Fruit fly (Drosophila melanogaster) whole organism, embryonic: ENCODE measurements around the gene CG44405.

Source experiments
- Bdp1 ChIP-seq: fragments of 200-800 bp; sonication (Bioruptor generic); optimal IDR thresholded peaks from 3 replicates; lab custom pipeline; 2016; ENCODE audit warnings: missing biosample characterization, missing genetic modification characterization
- CG11696 ChIP-seq: fragments of 200-800 bp; sonication (Bioruptor generic); IDR thresholded peaks from 2 replicates; pipeline ENCODE4 v1.3.6; 2022; ENCODE audit warnings: missing biosample characterization, missing genetic modification characterization
- CG1233 ChIP-seq: fragments of 200-800 bp; sonication (Bioruptor generic); optimal IDR thresholded peaks from 4 replicates; lab custom pipeline; 2018; ENCODE audit warnings: missing biosample characterization, mild to moderate bottlenecking, missing genetic modification characterization
- CG15514 ChIP-seq: fragments of 200-800 bp; sonication (Bioruptor generic); optimal IDR thresholded peaks from 3 replicates; lab custom pipeline; 2017; ENCODE audit warnings: missing biosample characterization, missing genetic modification characterization, mild to moderate bottlenecking, moderate library complexity, missing genetic modification reagents
- CG16815 ChIP-seq: fragments of 200-800 bp; sonication (Bioruptor generic); optimal IDR thresholded peaks from 3 replicates; lab custom pipeline; 2017; ENCODE audit warnings: missing biosample characterization, mild to moderate bottlenecking, missing genetic modification characterization
- CG17361 ChIP-seq: fragments of 200-800 bp; sonication (Bioruptor generic); IDR thresholded peaks from 3 replicates; pipeline ENCODE4 v1.3.6; 2022; ENCODE audit warnings: missing biosample characterization, missing genetic modification characterization
- CG18011 ChIP-seq: fragments of 200-800 bp; sonication (Bioruptor generic); optimal IDR thresholded peaks from 2 replicates; lab custom pipeline; 2017; ENCODE audit warnings: missing biosample characterization, missing genetic modification characterization, mild to moderate bottlenecking, moderate library complexity, missing genotype
- CG18476 ChIP-seq: fragments of 200-800 bp; sonication (Bioruptor generic); optimal IDR thresholded peaks from 2 replicates; lab custom pipeline; 2016; ENCODE audit warnings: missing biosample characterization, mild to moderate bottlenecking, missing genetic modification characterization
- CG30020 ChIP-seq: fragments of 200-800 bp; optimal IDR thresholded peaks from 2 replicates; lab custom pipeline; 2019; ENCODE audit warnings: missing biosample characterization, mild to moderate bottlenecking, missing genetic modification characterization, moderate library complexity
- CG31224 ChIP-seq: fragments of 200-800 bp; sonication (Bioruptor generic); IDR thresholded peaks from 2 replicates; pipeline ENCODE4 v1.3.6; 2022; ENCODE audit warnings: missing biosample characterization, missing genetic modification characterization
- CG31388 ChIP-seq: fragments of 200-800 bp; sonication (Bioruptor generic); optimal IDR thresholded peaks from 2 replicates; lab custom pipeline; 2016; ENCODE audit warnings: missing biosample characterization, missing genetic modification characterization
- CG34422 ChIP-seq: fragments of 200-800 bp; sonication (Bioruptor generic); IDR thresholded peaks from 3 replicates; pipeline ENCODE4 v1.3.6; 2022; ENCODE audit warnings: missing biosample characterization, missing genetic modification characterization
- CG4730 ChIP-seq: fragments of 200-800 bp; sonication (Bioruptor generic); IDR thresholded peaks from 2 replicates; pipeline ENCODE4 v1.3.6; 2022; ENCODE audit warnings: missing biosample characterization, missing genetic modification characterization
- CG4854 ChIP-seq: fragments of 200-800 bp; sonication (Bioruptor generic); optimal IDR thresholded peaks from 2 replicates; lab custom pipeline; 2016; ENCODE audit warnings: missing biosample characterization, missing genetic modification characterization, inconsistent platforms
- CG8359 ChIP-seq: fragments of 200-800 bp; sonication (Bioruptor generic); optimal IDR thresholded peaks from 2 replicates; lab custom pipeline; 2017; ENCODE audit warnings: missing biosample characterization, mild to moderate bottlenecking, missing genetic modification characterization, borderline replicate concordance
- CG9727 ChIP-seq: fragments of 200-800 bp; sonication (Bioruptor generic); optimal IDR thresholded peaks from 3 replicates; lab custom pipeline; 2017; ENCODE audit warnings: missing biosample characterization, mild to moderate bottlenecking, missing genetic modification characterization
- CkIIα-i1 ChIP-seq: fragments of 200-800 bp; sonication (Bioruptor generic); IDR thresholded peaks from 2 replicates; pipeline ENCODE4 v1.3.6; 2022; ENCODE audit warnings: missing biosample characterization, missing genetic modification characterization
- D19B ChIP-seq: fragments of 200-800 bp; sonication (Bioruptor generic); optimal IDR thresholded peaks from 2 replicates; lab custom pipeline; 2017; ENCODE audit warnings: missing biosample characterization, mild to moderate bottlenecking, missing genetic modification characterization
- Dad ChIP-seq: fragments of 200-800 bp; sonication (Bioruptor generic); optimal IDR thresholded peaks from 3 replicates; lab custom pipeline; 2016; ENCODE audit warnings: missing biosample characterization, missing genetic modification characterization
- Dbx ChIP-seq: fragments of 200-800 bp; sonication (Bioruptor generic); IDR thresholded peaks from 3 replicates; pipeline ENCODE4 v1.3.6; 2022; ENCODE audit warnings: missing biosample characterization, missing genetic modification characterization
- E2f2 ChIP-seq: fragments of 200-800 bp; sonication (Bioruptor generic); IDR thresholded peaks from 2 replicates; pipeline ENCODE4 v1.3.6; 2022; ENCODE audit warnings: missing biosample characterization, missing genetic modification characterization
- Hr78 ChIP-seq, 2 experiments: fragments of 200-800 bp in 1 of 2; fragments of >200 bp in 1 of 2; sonication (Bioruptor generic) in 1 of 2; optimal IDR thresholded peaks; 2 replicates each; lab custom pipeline; 2017 to 2019; ENCODE audit warnings: missing biosample characterization in 2 of 2, missing genetic modification characterization in 2 of 2, mild to moderate bottlenecking in 1 of 2, moderate library complexity in 1 of 2
- Meics ChIP-seq: fragments of 200-800 bp; sonication (Bioruptor generic); optimal IDR thresholded peaks from 2 replicates; lab custom pipeline; 2017; ENCODE audit warnings: missing biosample characterization, mild to moderate bottlenecking, missing genetic modification characterization
- Mes4 ChIP-seq: fragments of 200-800 bp; sonication (Bioruptor generic); optimal IDR thresholded peaks from 2 replicates; lab custom pipeline; 2016; ENCODE audit warnings: missing biosample characterization, missing genetic modification characterization
- Nf-YB ChIP-seq: fragments of 200-800 bp; sonication (Bioruptor generic); optimal IDR thresholded peaks from 3 replicates; lab custom pipeline; 2019; ENCODE audit warnings: missing biosample characterization, mild to moderate bottlenecking, missing genetic modification characterization, moderate library complexity
- PHDP ChIP-seq: fragments of 200-800 bp; sonication (Bioruptor generic); optimal IDR thresholded peaks from 3 replicates; lab custom pipeline; 2018; ENCODE audit warnings: missing biosample characterization, mild to moderate bottlenecking, missing genetic modification characterization, moderate library complexity
- Sin3A ChIP-seq: fragments of >200 bp; optimal IDR thresholded peaks from 2 replicates; lab custom pipeline; 2018
- Sox102F ChIP-seq: fragments of 200-800 bp; sonication (Bioruptor generic); optimal IDR thresholded peaks from 2 replicates; lab custom pipeline; 2018; ENCODE audit warnings: missing biosample characterization, mild to moderate bottlenecking, missing genetic modification characterization, moderate library complexity
- ab ChIP-seq: fragments of 200-800 bp; sonication (Bioruptor generic); optimal IDR thresholded peaks from 2 replicates; lab custom pipeline; 2016; ENCODE audit warnings: missing biosample characterization, missing genetic modification characterization
- ap ChIP-seq: fragments of 200-800 bp; sonication (Bioruptor generic); IDR thresholded peaks from 2 replicates; pipeline ENCODE4 v1.3.6; 2022; ENCODE audit warnings: missing biosample characterization, missing genetic modification characterization
- br ChIP-seq: fragments of >200 bp; optimal IDR thresholded peaks from 2 replicates; lab custom pipeline; 2017
- crol ChIP-seq: fragments of 200-800 bp; sonication (Bioruptor generic); IDR thresholded peaks from 2 replicates; pipeline ENCODE4 v1.3.6; 2022; ENCODE audit warnings: missing biosample characterization, missing genetic modification characterization
- crp ChIP-seq, 2 experiments: fragments of 200-800 bp; sonication (Bioruptor generic); optimal IDR thresholded peaks; 2 replicates in 1 of 2; 3 replicates in 1 of 2; lab custom pipeline; 2017; ENCODE audit warnings: missing biosample characterization in 2 of 2, missing genetic modification characterization in 2 of 2, mild to moderate bottlenecking in 1 of 2, moderate library complexity in 1 of 2
- dm ChIP-seq: fragments of 200-800 bp; sonication (Bioruptor generic); optimal IDR thresholded peaks from 3 replicates; lab custom pipeline; 2016; ENCODE audit warnings: missing biosample characterization, missing genetic modification characterization
- dmrt11E ChIP-seq: fragments of 200-800 bp; sonication (Bioruptor generic); optimal IDR thresholded peaks from 3 replicates; lab custom pipeline; 2018; ENCODE audit warnings: missing biosample characterization, mild to moderate bottlenecking, missing genetic modification characterization, moderate library complexity
- ems ChIP-seq: fragments of 200-800 bp; sonication (Bioruptor generic); optimal IDR thresholded peaks from 3 replicates; lab custom pipeline; 2016; ENCODE audit warnings: missing biosample characterization, missing genetic modification characterization
- gfzf ChIP-seq: fragments of 200-800 bp; sonication (Bioruptor generic); optimal IDR thresholded peaks from 2 replicates; lab custom pipeline; 2016; ENCODE audit warnings: missing biosample characterization, mild to moderate bottlenecking, missing genetic modification characterization, moderate library complexity
- gsb ChIP-seq: fragments of 200-800 bp; sonication (Bioruptor generic); IDR thresholded peaks from 2 replicates; pipeline ENCODE4 v1.3.6; 2022; ENCODE audit warnings: missing biosample characterization, missing genetic modification characterization
- h ChIP-seq: fragments of >200 bp; optimal IDR thresholded peaks from 2 replicates; lab custom pipeline; 2017
- hbn ChIP-seq: fragments of 200-800 bp; sonication (Bioruptor generic); IDR thresholded peaks from 2 replicates; pipeline ENCODE4 v1.3.6; 2022; ENCODE audit warnings: missing biosample characterization, missing genetic modification characterization; ENCODE audit not compliant: partially characterized antibody
- pb ChIP-seq: fragments of 200-800 bp; sonication (Bioruptor generic); optimal IDR thresholded peaks from 3 replicates; lab custom pipeline; 2016; ENCODE audit warnings: missing biosample characterization, missing genetic modification characterization
- pnt ChIP-seq: fragments of 200-800 bp; sonication (Bioruptor generic); optimal IDR thresholded peaks from 3 replicates; lab custom pipeline; 2016; ENCODE audit warnings: missing biosample characterization, missing genetic modification characterization
- ranshi ChIP-seq: fragments of 200-800 bp; sonication (Bioruptor generic); IDR thresholded peaks from 2 replicates; pipeline ENCODE4 v1.3.6; 2022; ENCODE audit warnings: missing biosample characterization, missing genetic modification characterization
- run ChIP-seq: fragments of 200-800 bp; sonication (Bioruptor generic); optimal IDR thresholded peaks from 3 replicates; lab custom pipeline; 2018; ENCODE audit warnings: missing biosample characterization, mild to moderate bottlenecking, missing genetic modification characterization
- schlank ChIP-seq: fragments of 200-800 bp; sonication (Bioruptor generic); optimal IDR thresholded peaks from 2 replicates; lab custom pipeline; 2018; ENCODE audit warnings: missing biosample characterization, mild to moderate bottlenecking, missing genetic modification characterization
- sd ChIP-seq: fragments of 200-800 bp; sonication (Bioruptor generic); optimal IDR thresholded peaks from 3 replicates; lab custom pipeline; 2018; ENCODE audit warnings: missing biosample characterization, mild to moderate bottlenecking, missing genetic modification characterization, moderate library complexity
- sisA ChIP-seq: fragments of 200-800 bp; sonication (Bioruptor generic); IDR thresholded peaks from 2 replicates; pipeline ENCODE4 v1.3.6; 2022; ENCODE audit warnings: missing biosample characterization, missing genetic modification characterization
- sna ChIP-seq: fragments of 200-800 bp; sonication (Bioruptor generic); IDR thresholded peaks from 2 replicates; pipeline ENCODE4 v1.3.6; 2022; ENCODE audit warnings: missing biosample characterization, missing genetic modification characterization; ENCODE audit not compliant: partially characterized antibody
- vfl ChIP-seq: fragments of 200-800 bp; sonication (Bioruptor generic); optimal IDR thresholded peaks from 2 replicates; lab custom pipeline; 2016; ENCODE audit warnings: missing biosample characterization, missing genetic modification characterization

The CG44405 gene

dm6 chr2L:16299466-16300311 is 42.4 kb downstream of the CG44405 start, which contains the start of the genes heix and CG17328 (continued):
- TF ChIP-seq ranshi (0 out of 2 replicates have a peak, but pooled peaks have one; percentile 71), CG16815 (GFP tag; lab: Kevin White, UChicago) (peak; percentile 67), gfzf (peak; percentile 72), CG4854 (GFP tag; lab: Kevin White, UChicago) (peak; percentile 1), ems (GFP tag; lab: Kevin White, UChicago) (peak; percentile 52), h (no peak), CG15514 (peak; percentile 43), E2f2 (peak; percentile 48), crol (GFP tag; lab: Robert Waterston, UW) (peak; percentile 93), vfl (GFP tag; lab: Kevin White, UChicago) (no peak), Nf-YB (GFP tag; lab: Kevin White, UChicago) (peak; percentile 43), CG31388 (peak; percentile 6), CG11696 (no peak; the same call in 1 of the 2 replicates), CkIIα-i1 (GFP tag; lab: Robert Waterston, UW) (no peak), hbn (GFP tag; lab: Robert Waterston, UW) (peak; percentile 25; the same call in 1 of the 2 replicates), sna (no peak), CG34422 (GFP tag; lab: Robert Waterston, UW) (peak; percentile 60), CG18011 (peak; percentile 24), pb (GFP tag; lab: Kevin White, UChicago) (peak; percentile 11), pnt (peak; percentile 59), CG30020 (peak; percentile 64), dm (peak; percentile 26), run (tag; lab: Kevin White, UChicago) (no peak), D19B (GFP tag; lab: Kevin White, UChicago) (peak; percentile 68), Hr78 (GFP tag; optimal IDR thresholded peaks at IDR 0.05; lab: Kevin White, UChicago) (no peak), PHDP (tag; lab: Kevin White, UChicago) (peak; percentile 78), CG8359 (GFP tag; lab: Kevin White, UChicago) (no peak), ab (GFP tag; lab: Kevin White, UChicago) (peak; percentile 32), sisA (GFP tag; lab: Robert Waterston, UW) (peak; percentile 80), schlank (tag; lab: Kevin White, UChicago) (peak; percentile 57), Bdp1 (peak; percentile 63), Dad (GFP tag; lab: Kevin White, UChicago) (peak; percentile 28), CG9727 (GFP tag; lab: Kevin White, UChicago) (peak; percentile 77), Sin3A (lab: Kevin White, UChicago) (peak; percentile 80), crp (GFP tag; optimal IDR thresholded peaks at IDR 0.05; lab: Kevin White, UChicago) (peak; percentile 37 to 94), Meics (peak; percentile 73), Mes4 (GFP tag; lab: Kevin White, UChicago) (no peak), Sox102F (GFP tag; lab: Kevin White, UChicago) (no peak), CG31224 (GFP tag; lab: Robert Waterston, UW) (peak; percentile 44; the same call in 1 of the 2 replicates), ap (no peak), sd (tag; lab: Kevin White, UChicago) (peak; percentile 6), CG1233 (peak; percentile 69), br (lab: Kevin White, UChicago) (no peak), dmrt11E (tag; lab: Kevin White, UChicago) (peak; percentile 59), CG4730 (peak; percentile 52; the same call in 1 of the 2 replicates), CG18476 (GFP tag; lab: Kevin White, UChicago) (peak; percentile 48), Dbx (GFP tag; lab: Robert Waterston, UW) (peak; percentile 64), gsb (no peak), CG17361 (peak; percentile 88)
